Worm (Caenorhabditis elegans) whole organism, mixed stage, embryonic: ENCODE data around the gene K03B4.4.

ENCODE experiments used
- M03D4.4 ChIP-seq: sonication (generic microtip); optimal IDR thresholded peaks from 2 replicates; lab custom pipeline; 2017; ENCODE audit warnings: mild to moderate bottlenecking, missing genetic modification characterization, missing compliant biosample characterization
- bed-3 ChIP-seq: fragments of 200-800 bp; sonication (Bioruptor generic); optimal IDR thresholded peaks from 3 replicates; lab custom pipeline; 2018; ENCODE audit warnings: mild to moderate bottlenecking, missing genetic modification characterization, moderate library complexity, missing compliant biosample characterization
- blmp-1 ChIP-seq: fragments of 150-350 bp; optimal IDR thresholded peaks from 2 replicates; lab custom pipeline; 2014; ENCODE audit warnings: missing biosample characterization, missing genetic modification characterization
- ceh-39 ChIP-seq: fragments of 150-350 bp; optimal IDR thresholded peaks from 2 replicates; lab custom pipeline; 2014; ENCODE audit warnings: missing biosample characterization, missing genetic modification characterization
- ceh-43 ChIP-seq: fragments of 200-800 bp; sonication (Bioruptor generic); optimal IDR thresholded peaks from 2 replicates; lab custom pipeline; 2018; ENCODE audit warnings: mild to moderate bottlenecking, missing genetic modification characterization, moderate library complexity, missing compliant biosample characterization
- ceh-83 ChIP-seq: fragments of 200-800 bp; sonication (Bioruptor generic); optimal IDR thresholded peaks from 2 replicates; lab custom pipeline; 2018; ENCODE audit warnings: mild to moderate bottlenecking, missing genetic modification characterization, missing compliant biosample characterization
- ces-1 ChIP-seq: fragments of 150-350 bp; optimal IDR thresholded peaks from 2 replicates; lab custom pipeline; 2014; ENCODE audit warnings: missing biosample characterization, missing genetic modification reagents, missing genetic modification characterization
- cnd-1 ChIP-seq: fragments of 200-800 bp; sonication (Bioruptor generic); optimal IDR thresholded peaks from 2 replicates; lab custom pipeline; 2018; ENCODE audit warnings: mild to moderate bottlenecking, missing genetic modification characterization, missing compliant biosample characterization
- drap-1 ChIP-seq: fragments of 200-800 bp; sonication (Bioruptor generic); optimal IDR thresholded peaks from 3 replicates; lab custom pipeline; 2018; ENCODE audit warnings: mild to moderate bottlenecking, missing genetic modification characterization, missing compliant biosample characterization
- elt-3 ChIP-seq: fragments of 150-350 bp; optimal IDR thresholded peaks from 2 replicates; lab custom pipeline; 2014; ENCODE audit warnings: missing biosample characterization, missing genetic modification characterization
- flh-1 ChIP-seq: fragments of 200-800 bp; sonication (Bioruptor generic); optimal IDR thresholded peaks from 2 replicates; lab custom pipeline; 2018; ENCODE audit warnings: mild to moderate bottlenecking, missing genetic modification characterization, moderate library complexity, missing compliant biosample characterization
- ham-2 ChIP-seq: fragments of 200-800 bp; sonication (Bioruptor generic); optimal IDR thresholded peaks from 2 replicates; lab custom pipeline; 2018; ENCODE audit warnings: mild to moderate bottlenecking, missing genetic modification characterization, missing compliant biosample characterization
- lin-13 ChIP-seq: fragments of 150-350 bp; optimal IDR thresholded peaks from 2 replicates; lab custom pipeline; 2014; ENCODE audit warnings: missing biosample characterization, missing genetic modification characterization
- lin-32 ChIP-seq: fragments of 200-800 bp; sonication (Bioruptor generic); optimal IDR thresholded peaks from 2 replicates; lab custom pipeline; 2018; ENCODE audit warnings: mild to moderate bottlenecking, missing genetic modification characterization, missing compliant biosample characterization
- lsy-2 ChIP-seq: fragments of 150-350 bp; optimal IDR thresholded peaks from 2 replicates; lab custom pipeline; 2014; ENCODE audit warnings: missing biosample characterization, missing genetic modification characterization
- mab-5 ChIP-seq: fragments of 150-350 bp; optimal IDR thresholded peaks from 2 replicates; lab custom pipeline; 2014; ENCODE audit warnings: missing biosample characterization, missing genetic modification characterization
- mep-1 ChIP-seq: fragments of 150-350 bp; optimal IDR thresholded peaks from 2 replicates; lab custom pipeline; 2017; ENCODE audit warnings: missing biosample characterization, missing genetic modification reagents, missing genetic modification characterization, inconsistent platforms
- nhr-12 ChIP-seq: fragments of 150-350 bp; optimal IDR thresholded peaks from 2 replicates; lab custom pipeline; 2014; ENCODE audit warnings: missing biosample characterization, missing genetic modification characterization
- nhr-2 ChIP-seq: fragments of 150-350 bp; optimal IDR thresholded peaks from 2 replicates; lab custom pipeline; 2014; ENCODE audit warnings: missing biosample characterization, missing genetic modification characterization
- nhr-237 ChIP-seq: fragments of 150-350 bp; optimal IDR thresholded peaks from 2 replicates; lab custom pipeline; 2014; ENCODE audit warnings: missing biosample characterization, missing genetic modification characterization
- nhr-28 ChIP-seq: fragments of 150-350 bp; optimal IDR thresholded peaks from 2 replicates; lab custom pipeline; 2014; ENCODE audit warnings: missing biosample characterization, missing genetic modification characterization
- nhr-76 ChIP-seq: sonication (generic microtip); optimal IDR thresholded peaks from 2 replicates; lab custom pipeline; 2017; ENCODE audit warnings: missing biosample characterization, missing genetic modification characterization
- pha-4 ChIP-seq: fragments of 150-350 bp; optimal IDR thresholded peaks from 2 replicates; lab custom pipeline; 2018; ENCODE audit warnings: missing biosample characterization, missing genetic modification reagents, missing genetic modification characterization
- sem-2 ChIP-seq: fragments of 200-800 bp; sonication (Bioruptor generic); optimal IDR thresholded peaks from 2 replicates; lab custom pipeline; 2018; ENCODE audit warnings: mild to moderate bottlenecking, missing genetic modification characterization, missing compliant biosample characterization
- snpc-4 ChIP-seq: fragments of 150-350 bp; optimal IDR thresholded peaks from 2 replicates; lab custom pipeline; 2014; ENCODE audit warnings: missing biosample characterization, missing genetic modification characterization
- sptf-1 ChIP-seq: sonication (generic microtip); optimal IDR thresholded peaks from 2 replicates; lab custom pipeline; 2017; ENCODE audit warnings: mild to moderate bottlenecking, missing genetic modification characterization, moderate library complexity, missing compliant biosample characterization
- unc-39 ChIP-seq: fragments of 150-350 bp; optimal IDR thresholded peaks from 2 replicates; lab custom pipeline; 2014; ENCODE audit warnings: missing biosample characterization, missing genetic modification characterization
- unc-62 ChIP-seq: fragments of 150-350 bp; optimal IDR thresholded peaks from 2 replicates; lab custom pipeline; 2014; ENCODE audit warnings: missing biosample characterization, missing genetic modification reagents, missing genetic modification characterization
- ztf-11 ChIP-seq: fragments of 150-350 bp; optimal IDR thresholded peaks from 2 replicates; lab custom pipeline; 2014; ENCODE audit warnings: missing biosample characterization, missing genetic modification characterization

The K03B4.4 gene

DNA sequence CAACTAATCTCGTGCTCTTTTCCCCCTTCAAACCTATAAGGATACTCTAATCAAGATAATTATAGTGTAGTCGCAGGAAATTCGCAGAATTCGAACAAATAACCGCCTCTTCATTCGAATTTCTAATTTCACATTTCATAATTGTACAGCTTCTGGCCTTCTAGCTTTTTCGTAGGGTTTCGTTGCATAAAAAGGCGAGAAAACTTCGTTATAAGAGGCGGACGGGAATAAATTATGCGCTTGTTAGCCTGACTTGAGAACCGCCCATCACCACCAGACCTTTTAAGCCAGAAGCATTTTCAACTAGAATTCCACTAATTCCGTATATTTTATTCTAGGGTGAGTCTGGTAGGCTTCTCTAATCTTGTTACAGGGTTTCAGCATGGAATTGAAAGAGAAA is at the start of gene K03B4.4:
K03B4.4 (plus strand) TSS at position 301 of the 400 bp plus-strand sequence.
- TF ChIP-seq pha-4 (tag; lab: Kevin White, UChicago) (no peak), lin-13 (no peak), snpc-4 (tag; lab: Kevin White, UChicago) (no peak), unc-62 (GFP tag; lab: Kevin White, UChicago) (no peak), M03D4.4 (tag; lab: Kevin White, UChicago) (no peak), elt-3 (no peak)
- TF ChIP-seq, all 35 proteins: peak for 0

DNA sequence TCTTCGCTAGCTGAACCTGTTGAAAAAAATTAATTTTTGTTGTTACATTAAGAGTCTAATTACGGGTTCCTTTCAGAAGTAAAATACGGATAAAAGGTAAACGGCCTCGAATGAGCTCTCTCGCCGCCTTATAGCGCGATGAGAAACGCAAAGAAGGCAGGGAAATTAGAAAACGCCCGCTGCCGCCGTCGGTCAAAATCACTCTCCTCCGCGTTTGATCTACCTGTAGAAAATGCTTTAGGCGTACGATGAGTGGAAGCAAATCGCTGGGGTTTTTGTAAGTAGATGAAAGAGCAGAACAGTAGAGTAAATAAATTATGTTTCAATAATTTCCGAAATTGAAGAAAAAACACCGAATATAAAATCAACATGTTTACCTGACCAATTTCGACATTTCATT is 44.6 kb upstream of the K03B4.4 start:
- no peak for TF ChIP-seq cnd-1 (tag; lab: Kevin White, UChicago)
- TF ChIP-seq sem-2, result no peak
- TF ChIP-seq sptf-1 (tag; lab: Kevin White, UChicago), result no peak

DNA sequence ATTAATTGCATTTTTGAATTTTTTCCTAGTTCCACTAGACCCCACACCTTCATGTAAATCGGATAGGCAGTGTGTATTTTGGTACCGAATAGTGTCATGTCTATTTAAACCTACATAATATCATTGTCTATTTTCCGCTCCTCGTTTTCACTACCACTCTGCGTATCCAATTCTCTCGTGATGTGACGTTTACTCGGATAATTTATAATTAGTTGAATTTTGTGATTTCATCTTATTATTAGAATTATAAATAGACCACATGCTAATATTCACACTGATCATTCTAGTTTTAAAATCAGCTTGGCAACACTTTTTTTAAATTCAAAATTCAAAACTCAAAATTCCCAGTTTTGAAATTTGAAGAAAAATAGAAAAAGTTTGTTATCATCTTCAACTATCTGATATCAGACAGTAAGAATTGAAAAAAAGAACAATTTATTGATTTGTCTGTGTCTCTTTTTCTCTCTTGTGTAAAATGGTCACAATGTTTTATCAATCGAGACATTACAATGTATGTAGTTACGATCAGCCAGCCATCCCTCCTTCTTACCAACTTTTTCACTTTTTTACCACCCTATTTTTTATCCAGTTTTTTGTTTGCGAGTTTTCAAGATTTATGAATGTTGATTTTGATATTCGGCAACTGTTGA is 41.1 kb upstream of the K03B4.4 start:
- TF ChIP-seq nhr-28 (no peak), drap-1 (GFP tag; lab: Kevin White, UChicago) (no peak), nhr-12 (tag; lab: Kevin White, UChicago) (no peak), pha-4 (tag; lab: Kevin White, UChicago) (no peak), lin-13 (no peak), ztf-11 (tag; lab: Kevin White, UChicago) (no peak), ceh-43 (GFP tag; lab: Kevin White, UChicago) (no peak), ham-2 (GFP tag; lab: Kevin White, UChicago) (no peak), M03D4.4 (tag; lab: Kevin White, UChicago) (no peak), ces-1 (GFP tag; lab: Kevin White, UChicago) (no peak), lin-32 (GFP tag; lab: Kevin White, UChicago) (no peak), sem-2 (no peak), lsy-2 (tag; lab: Kevin White, UChicago) (no peak), unc-39 (tag; lab: Kevin White, UChicago) (no peak), bed-3 (GFP tag; lab: Kevin White, UChicago) (no peak)
- TF ChIP-seq, all 35 proteins: peak for 0

DNA sequence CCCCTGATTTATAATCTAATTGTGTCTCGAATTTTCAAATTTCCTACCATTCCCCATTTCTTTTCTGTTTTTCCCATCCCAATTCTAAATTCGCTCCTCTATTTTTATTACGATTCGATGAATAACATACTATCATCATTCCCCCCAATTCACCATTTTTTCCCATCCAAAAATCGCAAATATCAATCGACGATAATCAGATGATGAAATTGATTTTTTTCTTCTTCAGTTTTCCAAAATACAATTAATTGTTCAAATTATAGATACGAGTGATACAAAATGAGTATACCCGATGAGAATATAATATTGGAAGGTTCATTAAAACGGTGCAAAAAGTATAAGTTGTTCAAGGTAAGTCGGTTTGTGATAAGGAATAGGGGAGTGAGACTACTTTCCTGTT is 39.1 kb upstream of the K03B4.4 start, which contains the start of gene soc-1:
soc-1 (plus strand) TSS at position 262 of the 400 bp plus-strand sequence.
- TF ChIP-seq sem-2 (no peak), mab-5 (tag; lab: Kevin White, UChicago) (no peak), ceh-43 (GFP tag; lab: Kevin White, UChicago) (no peak), mep-1 (tag; lab: Kevin White, UChicago) (no peak), lin-13 (no peak), ces-1 (GFP tag; lab: Kevin White, UChicago) (no peak), nhr-2 (tag; lab: Kevin White, UChicago) (no peak), nhr-237 (tag; lab: Kevin White, UChicago) (no peak), ceh-83 (GFP tag; lab: Kevin White, UChicago) (no peak), blmp-1 (no peak), sptf-1 (tag; lab: Kevin White, UChicago) (no peak), flh-1 (GFP tag; lab: Kevin White, UChicago) (no peak), ceh-39 (tag; lab: Kevin White, UChicago) (no peak), elt-3 (no peak), nhr-12 (tag; lab: Kevin White, UChicago) (no peak), pha-4 (tag; lab: Kevin White, UChicago) (no peak), nhr-76 (tag; lab: Kevin White, UChicago) (no peak)
- TF ChIP-seq, all 35 proteins: peak for 0

DNA sequence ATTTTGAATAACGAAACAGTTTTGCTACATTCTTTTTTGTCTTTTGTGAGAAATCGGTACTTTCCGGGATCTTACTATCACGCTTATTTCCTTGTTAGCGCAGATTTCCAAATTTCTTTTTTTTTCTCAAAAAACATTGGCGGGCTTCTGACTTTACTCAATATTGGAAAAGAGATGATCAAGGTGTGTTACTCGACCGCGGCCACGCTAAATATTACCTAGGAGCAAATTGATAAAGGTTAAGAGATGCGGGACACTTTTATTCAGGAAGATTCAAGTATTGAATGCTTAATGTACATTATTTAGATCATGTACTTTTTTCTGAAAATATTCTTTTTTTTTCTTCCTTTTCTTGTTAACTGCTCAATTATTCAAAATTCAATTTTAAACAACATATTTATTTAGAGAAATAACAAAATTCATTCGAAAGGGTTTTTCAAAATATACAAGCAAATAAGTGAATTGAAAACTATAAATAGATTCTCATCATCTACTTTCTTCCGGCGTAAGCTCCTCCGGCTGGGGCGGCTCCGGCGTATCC is 34.4 kb upstream of the K03B4.4 start:
- TF ChIP-seq ceh-43 (GFP tag; lab: Kevin White, UChicago), result no peak
- TF ChIP-seq mep-1 (tag; lab: Kevin White, UChicago), result no peak
- no peak for TF ChIP-seq nhr-76 (tag; lab: Kevin White, UChicago)
- no peak for TF ChIP-seq nhr-2 (tag; lab: Kevin White, UChicago)
- TF ChIP-seq nhr-237 (tag; lab: Kevin White, UChicago), result peak; percentile 55
- TF ChIP-seq mab-5 (tag; lab: Kevin White, UChicago), result no peak
